Worm (Caenorhabditis elegans): ENCODE results near the gene F35D2.1.

The F35D2.1 gene

ce11 chrII:7542952-7543351, 32.8 kb upstream of the F35D2.1 start:
- no peak for TF ChIP-seq mbf-1 (tag; optimal IDR thresholded peaks at IDR 0.05)
- no peak for TF ChIP-seq ceh-82 (tag; optimal IDR thresholded peaks at IDR 0.05)
- TF ChIP-seq ceh-16 (tag; optimal IDR thresholded peaks at IDR 0.05): no peak
- no peak for TF ChIP-seq alr-1 (tag; optimal IDR thresholded peaks at IDR 0.05)
- TF ChIP-seq elt-3 (tag; optimal IDR thresholded peaks at IDR 0.05): no peak
- no peak for TF ChIP-seq F13H6.1 (tag; optimal IDR thresholded peaks at IDR 0.05)

ce11 chrII:7543808-7544207, 31.9 kb upstream of the F35D2.1 start, which contains the start of gene rol-8:
TSS of gene rol-8 (plus strand) at chrII:7544108.
- TF ChIP-seq ZK546.5 (tag; optimal IDR thresholded peaks at IDR 0.05): no peak
- no peak for TF ChIP-seq mab-5 (tag; optimal IDR thresholded peaks at IDR 0.05)

ce11 chrII:7544782-7545181, 30.9 kb upstream of the F35D2.1 start:
- no peak for TF ChIP-seq nhr-10 (tag; optimal IDR thresholded peaks at IDR 0.05)
- no peak for TF ChIP-seq nhr-129 (tag; optimal IDR thresholded peaks at IDR 0.05)
- no peak for TF ChIP-seq lin-39 (tag; optimal IDR thresholded peaks at IDR 0.05)
- TF ChIP-seq mbf-1 (tag; optimal IDR thresholded peaks at IDR 0.05): no peak
- no peak for TF ChIP-seq crh-2 (tag; optimal IDR thresholded peaks at IDR 0.05)
- TF ChIP-seq nhr-25 (tag; optimal IDR thresholded peaks at IDR 0.05): no peak
- no peak for TF ChIP-seq aly-2 (tag; optimal IDR thresholded peaks at IDR 0.05)
- TF ChIP-seq zag-1 (tag; optimal IDR thresholded peaks at IDR 0.05): no peak
- no peak for TF ChIP-seq R02D3.7 (tag; optimal IDR thresholded peaks at IDR 0.05)
- TF ChIP-seq unc-62 (GFP tag; optimal IDR thresholded peaks at IDR 0.05): no peak
- no peak for TF ChIP-seq mdl-1 (tag; optimal IDR thresholded peaks at IDR 0.05)

ce11 chrII:7545364-7545763, 30.4 kb upstream of the F35D2.1 start:
- TF ChIP-seq fos-1 (tag; optimal IDR thresholded peaks at IDR 0.05) (peak; percentile 7), blmp-1 (tag; optimal IDR thresholded peaks at IDR 0.05; ENCODE audit: insufficient read depth) (peak; percentile 5), sem-4 (tag; optimal IDR thresholded peaks at IDR 0.05) (no peak), nhr-21 (tag; optimal IDR thresholded peaks at IDR 0.05) (peak; percentile 74), nhr-77 (tag; optimal IDR thresholded peaks at IDR 0.05) (no peak), ama-1 (optimal IDR thresholded peaks at IDR 0.05) (peak; percentile 74), unc-55 (GFP tag; optimal IDR thresholded peaks at IDR 0.05) (peak; percentile 35)

- TF ChIP-seq elt-3 (tag; optimal IDR thresholded peaks at IDR 0.05) (no peak), nhr-12 (tag; optimal IDR thresholded peaks at IDR 0.05) (no peak), ZK546.5 (tag; optimal IDR thresholded peaks at IDR 0.05) (no peak), Y55F3AM.14 (GFP tag; optimal IDR thresholded peaks at IDR 0.05) (no peak), elt-1 (tag; optimal IDR thresholded peaks at IDR 0.05) (no peak), mbf-1 (tag; optimal IDR thresholded peaks at IDR 0.05) (no peak), unc-39 (tag; optimal IDR thresholded peaks at IDR 0.05) (no peak), lin-39 (tag; optimal IDR thresholded peaks at IDR 0.05) (no peak), unc-62 (GFP tag; optimal IDR thresholded peaks at IDR 0.05) (no peak)
These were observed 28.4 kb upstream of the F35D2.1 start for ce11 chrII:7547269-7547668.

ce11 chrII:7548044-7548443, 27.7 kb upstream of the F35D2.1 start, which contains the start of gene fbxa-224:
TSS of gene fbxa-224 (minus strand) at chrII:7548144.
- TF ChIP-seq sma-9 (GFP tag; optimal IDR thresholded peaks at IDR 0.05) (no peak), sma-9 (tag; optimal IDR thresholded peaks at IDR 0.05) (no peak), lsy-2 (tag; optimal IDR thresholded peaks at IDR 0.05) (no peak), lin-39 (tag; optimal IDR thresholded peaks at IDR 0.05) (no peak), mdl-1 (tag; optimal IDR thresholded peaks at IDR 0.05) (no peak), nhr-77 (tag; optimal IDR thresholded peaks at IDR 0.05) (no peak), ceh-82 (tag; optimal IDR thresholded peaks at IDR 0.05) (no peak), ztf-11 (tag; optimal IDR thresholded peaks at IDR 0.05) (no peak), nhr-21 (tag; optimal IDR thresholded peaks at IDR 0.05) (no peak), mbf-1 (tag; optimal IDR thresholded peaks at IDR 0.05) (no peak), lin-11 (tag; optimal IDR thresholded peaks at IDR 0.05) (no peak), nhr-23 (tag; optimal IDR thresholded peaks at IDR 0.05) (no peak), nhr-12 (tag; optimal IDR thresholded peaks at IDR 0.05) (no peak), snpc-4 (tag; optimal IDR thresholded peaks at IDR 0.05) (no peak), ztf-1 (GFP tag; conservative IDR thresholded peaks at IDR 0.05) (no peak), blmp-1 (tag; optimal IDR thresholded peaks at IDR 0.05; ENCODE audit: insufficient read depth) (no peak)

Measured in whole organism, L2 larva.